Worm (Caenorhabditis elegans): ENCODE data around the gene cyn-7.
"Not testable (repeated sequence)": the region's sequence is repeated elsewhere in the genome, so short reads cannot be mapped to it uniquely, and the experiment has no call there.

The cyn-7 gene

DNA sequence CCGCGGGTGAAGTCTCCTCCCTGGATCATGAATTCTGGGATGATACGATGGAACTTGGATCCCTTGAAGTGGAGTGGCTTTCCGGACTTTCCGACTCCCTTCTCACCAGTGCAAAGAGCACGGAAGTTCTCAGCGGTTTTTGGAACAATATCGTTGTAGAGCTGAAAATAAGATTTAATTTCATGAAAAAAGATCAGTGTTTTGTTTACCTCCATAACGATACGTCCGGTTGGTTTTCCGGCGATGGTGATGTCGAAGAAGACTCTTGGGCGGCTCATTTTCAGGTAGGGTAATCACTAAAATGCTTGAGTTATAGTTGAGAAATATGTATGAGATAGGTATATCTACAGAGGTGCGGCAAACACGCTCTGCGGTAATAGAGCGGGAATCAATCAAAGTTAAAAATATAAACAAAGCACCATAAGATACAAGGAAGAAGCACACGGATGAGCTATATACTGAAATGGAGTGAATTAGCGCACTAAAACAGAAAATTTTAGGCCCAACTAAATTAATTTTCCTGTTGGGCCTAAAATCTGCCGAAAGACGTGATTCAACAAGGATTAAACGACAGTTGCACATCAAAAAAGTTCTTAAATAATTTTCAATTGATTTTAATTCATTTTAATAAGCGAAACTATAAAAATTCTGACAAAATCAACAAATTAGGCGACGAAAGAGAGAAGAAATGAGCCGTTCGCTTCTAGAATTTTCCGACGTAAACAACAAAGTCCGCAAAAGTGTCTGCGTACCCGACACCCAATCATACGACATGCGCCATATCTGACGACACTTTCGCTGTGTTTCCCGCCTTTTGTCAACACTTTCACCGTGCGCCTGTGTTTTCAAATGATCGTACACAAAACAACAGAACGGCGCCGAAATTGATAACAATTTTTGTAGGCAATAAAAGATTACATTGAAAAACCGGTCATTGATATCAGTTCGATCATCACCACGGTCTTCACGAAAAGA, at the start of gene cyn-7, which contains the start of gene bath-36:
TSS of gene cyn-7 (minus strand) at position 296 of the 975 bp plus-strand sequence.
TSS of gene bath-36 (plus strand) at position 806 of the 975 bp plus-strand sequence.
- no peak for TF ChIP-seq unc-62 (GFP tag; optimal IDR thresholded peaks at IDR 0.05)

DNA sequence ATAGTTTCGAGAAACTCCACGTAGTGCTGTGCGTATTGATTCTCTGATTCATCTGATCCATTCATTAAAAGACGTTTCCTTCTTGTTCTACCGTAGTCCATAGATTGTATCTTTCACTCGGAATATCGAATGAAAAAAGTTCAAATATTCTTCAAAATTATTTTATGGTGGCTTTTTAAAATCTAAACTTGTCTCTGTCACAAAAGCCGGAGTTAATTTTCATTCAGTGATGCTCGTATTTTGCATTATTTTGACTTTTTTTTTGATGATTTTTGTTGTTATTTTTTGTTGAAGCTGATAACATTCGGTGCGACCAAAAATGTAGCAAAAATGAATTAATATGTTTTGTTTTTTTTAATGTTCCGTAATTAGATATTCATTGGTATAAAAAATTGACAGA, 48.5 kb upstream of the cyn-7 start, which contains the start of gene nhr-164:
TSS of gene nhr-164 (minus strand) at position 101 of the 400 bp plus-strand sequence.
- TF ChIP-seq unc-62 (GFP tag; optimal IDR thresholded peaks at IDR 0.05): no peak

DNA sequence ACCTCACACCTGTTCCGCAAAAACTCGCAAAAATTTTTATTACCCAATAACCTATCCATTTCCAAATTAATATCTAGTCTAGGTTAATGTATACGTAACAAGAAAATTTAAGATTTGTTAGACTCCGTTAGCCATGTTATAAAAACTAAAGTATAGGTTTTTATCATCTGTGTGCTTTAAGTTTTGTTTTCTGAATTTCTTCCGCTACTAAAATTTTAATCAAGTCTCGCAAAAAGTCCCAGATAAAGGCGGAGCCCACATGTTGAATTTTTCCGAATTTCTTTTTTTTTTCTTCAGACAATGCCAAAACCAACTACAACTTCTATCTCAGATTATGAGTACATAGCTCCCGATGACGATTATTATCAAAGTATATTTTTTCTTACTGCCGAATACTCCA, 45.0 kb upstream of the cyn-7 start, which contains the start of gene srw-13:
TSS of gene srw-13 (plus strand) at position 301 of the 400 bp plus-strand sequence.
- TF ChIP-seq unc-62 (GFP tag; optimal IDR thresholded peaks at IDR 0.05): no peak

DNA sequence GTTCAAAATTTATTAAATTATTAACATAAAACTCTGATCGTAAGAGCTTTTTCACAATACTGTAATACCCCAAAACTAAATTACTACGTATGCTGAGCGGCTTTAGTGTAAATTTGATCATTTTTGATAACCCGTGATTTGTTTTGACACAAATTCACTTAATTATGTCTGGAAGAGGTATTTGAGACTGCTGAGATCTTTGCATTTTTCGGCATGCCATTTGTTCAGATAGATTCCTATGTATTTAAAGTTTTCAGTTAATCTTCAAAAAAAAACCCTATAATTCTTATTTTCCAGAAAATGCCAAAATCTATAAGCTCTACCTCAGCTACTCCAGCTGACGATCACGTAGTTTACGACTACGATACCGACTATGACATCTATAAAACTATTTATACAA, 43.1 kb upstream of the cyn-7 start, which contains the start of gene srw-15:
TSS of gene srw-15 (plus strand) at position 301 of the 400 bp plus-strand sequence.
- no peak for TF ChIP-seq unc-62 (GFP tag; optimal IDR thresholded peaks at IDR 0.05)

DNA sequence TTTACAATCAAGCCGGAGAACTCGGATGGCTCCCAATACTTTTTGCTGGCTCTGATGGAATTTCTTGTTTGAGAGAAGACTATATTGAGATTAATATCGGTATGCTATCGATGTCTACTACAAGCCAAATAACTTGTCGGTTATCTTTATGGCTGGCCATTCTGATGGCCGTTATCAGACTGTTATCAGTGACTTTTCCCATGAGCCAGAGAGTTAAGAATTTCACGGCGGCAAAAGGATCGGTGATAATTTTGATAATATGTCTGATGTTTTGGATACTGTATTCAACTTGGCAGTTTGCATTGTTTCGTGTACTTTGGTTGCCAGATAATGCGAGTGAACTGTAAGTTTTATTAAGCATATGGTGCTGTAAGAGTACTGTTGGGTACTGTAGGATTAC, 39.0 kb upstream of the cyn-7 start:
- no peak for TF ChIP-seq unc-62 (GFP tag; optimal IDR thresholded peaks at IDR 0.05)

DNA sequence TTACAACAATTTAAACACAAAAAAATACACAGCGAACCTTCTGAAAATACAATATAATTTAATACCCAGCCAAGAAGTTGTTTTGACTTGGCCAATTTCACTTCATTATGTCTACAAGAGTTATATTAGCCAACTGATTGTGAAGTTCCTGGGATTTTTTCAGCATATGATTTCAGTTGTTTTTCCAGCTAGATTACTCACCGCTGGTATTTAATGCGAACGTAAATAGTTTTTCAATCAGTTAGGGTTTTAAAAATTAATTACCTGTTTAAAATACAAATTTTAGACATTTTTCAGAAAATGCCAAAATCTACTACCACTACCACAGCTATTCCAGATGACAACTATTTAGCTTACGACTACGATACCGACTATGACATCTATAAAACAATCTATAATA, 38.5 kb upstream of the cyn-7 start, which contains the start of gene srw-14:
TSS of gene srw-14 (plus strand) at position 301 of the 400 bp plus-strand sequence.
- no peak for TF ChIP-seq unc-62 (GFP tag; optimal IDR thresholded peaks at IDR 0.05)

DNA sequence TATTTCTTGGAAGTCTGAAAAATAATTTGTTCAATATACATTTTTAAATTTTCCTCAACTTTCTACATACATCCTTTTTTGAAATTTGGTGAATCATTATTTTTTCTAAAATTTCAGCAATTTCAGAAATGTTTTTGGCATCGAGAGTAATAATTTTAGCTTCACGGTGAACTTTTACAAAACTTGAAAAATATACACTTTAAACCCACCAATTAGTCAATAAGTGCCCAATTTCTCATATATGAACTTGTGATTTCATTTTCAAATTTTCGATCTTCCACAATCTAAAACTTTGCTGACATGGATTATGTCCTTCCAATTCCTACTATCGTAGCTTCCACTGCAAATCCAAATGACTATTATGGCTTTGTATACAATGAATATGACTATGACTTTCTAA, 36.5 kb upstream of the cyn-7 start, which contains the start of gene srw-24:
TSS of gene srw-24 (plus strand) at position 301 of the 400 bp plus-strand sequence.
- TF ChIP-seq unc-62 (GFP tag; optimal IDR thresholded peaks at IDR 0.05): no peak

DNA sequence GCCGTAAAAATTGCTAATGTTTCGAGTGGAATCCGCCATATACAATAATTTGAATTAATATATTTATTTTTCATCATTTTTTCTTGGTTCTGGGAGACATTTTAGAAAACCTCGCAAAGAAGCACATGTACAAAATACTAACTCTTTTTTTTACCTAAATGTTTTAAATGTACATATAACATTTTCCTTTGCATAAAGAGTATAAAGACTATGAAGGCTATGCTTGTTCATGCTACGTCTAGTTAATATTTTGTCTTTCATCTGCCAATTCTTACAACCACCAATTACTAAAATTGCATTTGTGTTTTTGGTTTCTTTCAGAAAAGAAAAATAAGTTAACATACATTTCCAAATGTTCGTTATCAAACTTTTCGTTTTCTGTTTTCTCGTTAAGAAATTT, 34.2 kb upstream of the cyn-7 start, which contains the start of gene irld-25:
TSS of gene irld-25 (plus strand) at position 301 of the 400 bp plus-strand sequence.
- TF ChIP-seq unc-62 (GFP tag; optimal IDR thresholded peaks at IDR 0.05): no peak

DNA sequence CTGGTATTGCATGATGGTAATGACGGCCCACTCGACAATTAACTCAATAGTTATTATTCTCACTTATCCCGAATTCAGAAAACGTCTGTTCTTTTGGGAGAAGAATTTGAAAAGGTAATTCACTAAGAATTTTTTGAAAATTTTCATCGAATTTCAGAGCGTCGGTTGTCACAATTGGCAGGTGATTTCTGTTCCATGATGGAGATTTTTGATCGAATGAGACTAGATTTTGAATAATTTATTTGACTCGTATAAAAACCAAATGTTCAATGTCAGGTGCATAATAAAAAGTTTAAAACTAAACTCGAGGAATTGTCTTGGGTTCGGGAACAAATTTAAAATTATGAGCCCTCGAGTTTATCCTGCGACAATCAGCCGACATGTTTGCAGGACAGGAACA, 29.5 kb upstream of the cyn-7 start, which contains the start of gene sri-25:
TSS of gene sri-25 (plus strand) at position 301 of the 400 bp plus-strand sequence.
- no peak for TF ChIP-seq unc-62 (GFP tag; optimal IDR thresholded peaks at IDR 0.05)

DNA sequence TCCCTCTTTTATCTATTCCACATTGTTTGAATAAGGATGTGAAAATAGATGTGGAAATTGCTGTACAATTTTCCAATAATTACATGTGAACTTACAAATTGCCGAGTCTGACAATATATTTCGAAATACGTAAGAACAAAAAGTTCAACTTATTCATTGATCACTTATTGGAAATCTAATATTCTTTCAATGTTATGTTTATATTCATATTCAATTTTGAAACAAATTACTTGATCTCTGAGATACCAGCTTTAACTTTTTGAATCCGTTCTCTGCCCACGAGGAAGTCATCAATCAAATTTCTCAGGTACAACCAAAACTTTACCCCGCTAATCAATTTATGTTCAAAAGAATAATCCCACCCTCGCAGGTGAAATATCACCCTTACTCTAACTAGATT, 28.0 kb upstream of the cyn-7 start, which contains the start of gene sri-26:
TSS of gene sri-26 (plus strand) at position 301 of the 400 bp plus-strand sequence.
- not testable (repeated sequence) for TF ChIP-seq unc-62 (GFP tag; optimal IDR thresholded peaks at IDR 0.05)

DNA sequence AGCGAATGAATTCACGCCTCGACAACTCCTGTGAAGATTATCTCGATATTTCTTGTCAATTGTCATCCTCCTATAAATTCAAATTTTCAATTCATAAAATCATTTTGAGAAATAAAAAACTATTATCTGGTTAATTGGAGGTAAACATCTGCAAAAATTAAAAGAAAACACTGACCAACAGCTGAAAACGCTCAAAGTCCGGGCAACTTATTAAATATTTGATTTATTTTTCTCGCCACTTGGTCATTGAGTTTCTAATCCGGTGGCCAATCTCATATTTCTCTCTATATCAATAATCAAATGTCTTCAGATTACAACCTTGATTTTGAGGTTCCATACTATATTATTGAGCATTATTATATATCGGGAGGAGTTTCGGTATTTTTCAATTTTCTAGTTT, 24.7 kb upstream of the cyn-7 start, which contains the start of gene sri-24:
TSS of gene sri-24 (plus strand) at position 301 of the 400 bp plus-strand sequence.
- not testable (repeated sequence) for TF ChIP-seq unc-62 (GFP tag; optimal IDR thresholded peaks at IDR 0.05)

DNA sequence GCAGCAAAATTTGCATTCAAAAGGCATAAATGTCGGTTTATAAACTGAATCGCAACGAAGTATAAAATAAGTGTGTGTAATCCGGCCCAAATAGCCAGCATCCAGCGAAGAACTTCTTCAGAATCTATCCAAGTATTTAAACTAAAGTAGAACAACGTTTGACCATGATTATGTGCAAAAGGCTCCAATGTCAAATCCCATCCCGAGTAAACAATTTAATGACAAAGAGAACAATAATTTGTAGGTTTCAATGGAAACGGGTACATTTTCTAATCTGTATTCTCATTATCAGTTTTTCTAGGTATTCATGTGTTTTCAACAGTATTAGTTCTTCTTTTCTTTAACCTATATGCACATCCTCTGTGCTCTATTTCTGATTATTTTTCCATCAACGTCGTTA, 20.5 kb upstream of the cyn-7 start, which contains the start of gene C41G6.12:
TSS of gene C41G6.12 (minus strand) at position 101 of the 400 bp plus-strand sequence.
- not testable (repeated sequence) for TF ChIP-seq unc-62 (GFP tag; optimal IDR thresholded peaks at IDR 0.05)

DNA sequence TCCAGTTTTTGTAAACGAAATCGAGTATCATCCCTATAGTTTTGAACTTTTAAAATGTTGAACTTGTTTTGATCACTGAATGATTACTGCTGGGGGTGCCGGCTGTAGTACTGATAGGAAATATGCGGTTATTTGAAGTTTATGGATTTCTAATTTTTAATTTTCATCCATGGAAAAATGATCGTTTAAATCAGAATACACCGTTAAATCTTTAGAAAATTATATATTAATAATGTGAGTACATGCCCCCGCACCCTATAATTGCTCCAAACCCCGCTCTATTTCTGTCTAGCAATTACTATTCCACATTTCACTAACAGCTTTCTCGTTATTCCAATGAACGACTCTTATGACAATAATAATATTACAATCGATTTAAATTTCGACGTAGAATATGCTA, 12.6 kb upstream of the cyn-7 start, which contains the start of gene Y75B12B.10:
TSS of gene Y75B12B.10 (plus strand) at position 301 of the 400 bp plus-strand sequence.
- TF ChIP-seq unc-62 (GFP tag; optimal IDR thresholded peaks at IDR 0.05): no peak

DNA sequence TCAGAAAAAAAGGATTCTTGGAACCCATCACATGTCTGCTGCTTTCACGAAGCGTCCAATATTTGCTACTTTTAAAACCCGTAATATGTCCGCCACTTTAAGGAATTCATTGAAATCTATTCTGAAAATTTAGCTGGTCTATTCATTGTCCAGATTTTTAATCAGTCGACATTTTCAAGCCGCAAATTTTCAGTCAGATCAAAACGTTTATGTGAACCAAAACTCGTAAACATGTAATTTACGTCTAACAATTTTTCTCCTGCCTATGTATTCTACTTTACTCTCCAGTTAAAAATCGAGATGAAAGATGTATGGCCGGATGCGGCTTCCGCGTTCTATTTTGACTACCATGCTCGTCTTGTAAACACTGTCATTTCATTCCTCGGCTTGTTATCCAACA, 10.8 kb upstream of the cyn-7 start, which contains the start of gene srw-1:
TSS of gene srw-1 (plus strand) at position 301 of the 400 bp plus-strand sequence.
- TF ChIP-seq unc-62 (GFP tag; optimal IDR thresholded peaks at IDR 0.05): no peak

DNA sequence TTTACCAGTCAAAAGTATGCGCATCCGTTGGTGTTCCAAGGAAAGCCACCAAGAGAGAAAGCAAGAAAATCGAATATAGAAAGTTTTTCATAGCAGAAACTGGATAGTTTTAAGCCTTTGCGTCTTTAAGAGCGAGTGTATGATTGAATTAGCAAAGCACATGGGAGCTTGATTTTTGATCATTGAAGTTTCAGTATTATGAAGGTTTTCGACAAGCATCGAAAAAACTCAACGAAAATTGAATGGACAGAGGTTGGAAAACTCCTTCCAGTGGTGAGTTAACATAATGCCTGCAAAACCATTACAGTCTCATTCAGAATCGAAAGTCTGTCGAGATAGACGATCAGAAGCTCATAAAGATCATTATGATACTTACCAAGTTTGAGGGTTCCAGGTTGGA, 6.7 kb upstream of the cyn-7 start, which contains the start of gene Y75B12B.13:
TSS of gene Y75B12B.13 (minus strand) at position 101 of the 400 bp plus-strand sequence.
- TF ChIP-seq unc-62 (GFP tag; optimal IDR thresholded peaks at IDR 0.05): no peak

DNA sequence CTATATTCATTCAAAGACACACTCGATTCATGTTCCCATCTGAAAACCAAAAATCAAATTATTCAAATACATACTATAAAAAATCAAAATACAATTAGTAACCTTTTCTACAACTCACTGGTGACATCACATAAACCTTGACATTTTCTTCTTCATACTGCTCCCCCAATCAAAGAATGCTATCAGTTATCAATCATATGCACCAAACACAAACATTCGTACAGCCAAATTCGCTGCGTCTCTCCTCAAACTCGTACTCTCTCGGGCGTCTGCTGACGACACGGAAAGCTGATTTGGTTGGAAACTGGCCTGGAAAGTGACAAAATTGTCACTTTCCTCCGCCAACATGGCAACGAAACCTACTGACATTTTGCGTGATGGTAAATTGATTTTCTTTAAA, 5.2 kb upstream of the cyn-7 start, which contains the start of gene plc-2:
TSS of gene plc-2 (plus strand) at position 196 of the 400 bp plus-strand sequence.
- no peak for TF ChIP-seq unc-62 (GFP tag; optimal IDR thresholded peaks at IDR 0.05)
